Worm (Caenorhabditis elegans): Measurements from ENCODE around the gene nhr-106.

DNA sequence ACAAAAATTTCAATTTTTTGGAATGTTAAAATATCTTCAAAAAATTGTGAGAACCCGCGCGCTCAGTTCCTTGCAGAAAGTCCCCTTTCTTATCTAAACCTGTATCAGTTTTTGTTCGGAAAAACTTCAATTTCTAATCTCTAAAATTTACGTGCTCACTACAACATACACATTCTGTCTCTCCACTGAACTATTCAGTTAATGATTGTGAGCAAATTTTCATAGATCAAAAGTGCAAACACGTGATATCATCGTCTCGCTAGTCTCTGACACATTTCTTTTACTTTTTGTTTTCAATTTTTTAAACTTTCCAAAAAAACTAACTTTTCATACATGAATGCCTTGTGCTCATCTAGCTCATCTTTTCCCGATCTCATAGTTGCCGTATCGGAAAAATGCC is 30.0 kb upstream of the nhr-106 start, which contains the start of gene nhr-203:
- no peak for TF ChIP-seq ztf-23 (GFP tag; IDR thresholded peaks at IDR 0.05)
- no peak for TF ChIP-seq flt-1 (GFP tag; IDR thresholded peaks at IDR 0.05)
- no peak for TF ChIP-seq tab-1 (GFP tag; IDR thresholded peaks at IDR 0.05)
- TF ChIP-seq klf-2 (GFP tag; conservative IDR thresholded peaks at IDR 0.05), result no peak

Data from whole organism, midembryonic.